Fruit fly (Drosophila melanogaster): ENCODE data around the gene msk.
A peak's percentile ranks its signal among the peaks of the same experiment; 100 is the strongest.

msk gene

DNA sequence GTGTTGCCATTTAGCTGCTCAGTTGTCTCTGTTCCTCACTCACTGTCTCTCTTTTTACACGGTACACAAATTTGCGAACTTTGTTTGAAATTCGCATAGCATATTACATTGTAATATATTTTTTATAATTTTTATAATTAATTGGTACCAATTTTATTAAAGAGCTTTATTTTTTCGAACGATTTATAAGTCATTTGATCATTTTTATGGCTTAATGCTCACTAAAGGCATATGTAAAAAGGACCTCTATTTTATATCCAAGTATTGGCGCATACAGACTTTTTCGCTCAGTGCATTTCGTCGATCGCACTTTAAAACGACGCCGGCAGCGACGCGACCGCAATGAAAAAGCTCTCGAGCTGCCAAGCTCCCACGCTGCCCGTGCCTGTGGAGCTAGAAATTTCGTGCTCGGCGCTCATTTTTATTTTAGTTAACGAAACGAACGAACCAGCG, 19.8 kb upstream of the msk start (continued):
- TF ChIP-seq CG6689 (GFP tag; IDR thresholded peaks at IDR 0.05) (peak; percentile 93), Rx (GFP tag; IDR thresholded peaks at IDR 0.05) (peak; percentile 75; the same call in 1 of the 2 replicates), gro (GFP tag; optimal IDR thresholded peaks at IDR 0.05) (peak; percentile 94), CoRest (tag; optimal IDR thresholded peaks at IDR 0.05) (peak; percentile 98), ATbp (GFP tag; optimal IDR thresholded peaks at IDR 0.05) (peak; percentile 88), CG11398 (GFP tag; optimal IDR thresholded peaks at IDR 0.05) (peak; percentile 45), jumu (GFP tag; optimal IDR thresholded peaks at IDR 0.05) (peak; percentile 67), CG3281 (GFP tag; optimal IDR thresholded peaks at IDR 0.05) (peak; percentile 97), CG2116 (GFP tag; optimal IDR thresholded peaks at IDR 0.05) (peak; percentile 78), hkb (optimal IDR thresholded peaks at IDR 0.05) (no peak), hkb (GFP tag; IDR thresholded peaks at IDR 0.05) (peak; percentile 96), tna (GFP tag; IDR thresholded peaks at IDR 0.05; ENCODE audit: partially characterized antibody) (no peak), Hsf (GFP tag; optimal IDR thresholded peaks at IDR 0.05) (peak; percentile 79), CG17385 (GFP tag; optimal IDR thresholded peaks at IDR 0.05) (peak; percentile 93), CG30431 (GFP tag; optimal IDR thresholded peaks at IDR 0.05) (peak; percentile 77), CG10543 (GFP tag; optimal IDR thresholded peaks at IDR 0.05) (peak; percentile 98), CG1603 (tag; optimal IDR thresholded peaks at IDR 0.05) (no peak), eve (GFP tag; optimal IDR thresholded peaks at IDR 0.05) (no peak), fru (optimal IDR thresholded peaks at IDR 0.05) (no peak), Elba2 (GFP tag; optimal IDR thresholded peaks at IDR 0.05) (no peak), wek (GFP tag; optimal IDR thresholded peaks at IDR 0.05) (peak; percentile 19), CG14667 (GFP tag; IDR thresholded peaks at IDR 0.05) (peak; percentile 88), sens-2 (GFP tag; IDR thresholded peaks at IDR 0.05) (peak; percentile 68), Opbp (GFP tag; IDR thresholded peaks at IDR 0.05; ENCODE audit: partially characterized antibody) (no peak), h (optimal IDR thresholded peaks at IDR 0.05) (no peak), pan (optimal IDR thresholded peaks at IDR 0.05) (no peak), pan (GFP tag; optimal IDR thresholded peaks at IDR 0.05 in 1 of 2, IDR thresholded peaks at IDR 0.05 in 1 of 2) (peak in 1 of 2 experiments; percentile 94), CG1832 (GFP tag; optimal IDR thresholded peaks at IDR 0.05) (no peak), bab2 (GFP tag; optimal IDR thresholded peaks at IDR 0.05) (peak; percentile 88), dan (GFP tag; IDR thresholded peaks at IDR 0.05) (no peak), Med (GFP tag) (peak; percentile 98), CG9932 (GFP tag; IDR thresholded peaks at IDR 0.05) (peak; percentile 98), CG3407 (GFP tag; optimal IDR thresholded peaks at IDR 0.05) (peak; percentile 80), vfl (GFP tag; optimal IDR thresholded peaks at IDR 0.05) (peak; percentile 89), CG12219 (GFP tag; optimal IDR thresholded peaks at IDR 0.05) (peak; percentile 86), H2.0 (GFP tag; IDR thresholded peaks at IDR 0.05) (peak; percentile 90), Dip2 (GFP tag; IDR thresholded peaks at IDR 0.05) (peak; percentile 59), CG7745 (tag; optimal IDR thresholded peaks at IDR 0.05) (no peak), chinmo (GFP tag; IDR thresholded peaks at IDR 0.05; ENCODE audit: partially characterized antibody) (no peak), Atf3 (GFP tag; optimal IDR thresholded peaks at IDR 0.05) (no peak), CG12071 (GFP tag; optimal IDR thresholded peaks at IDR 0.05) (peak; percentile 70), phol (tag; optimal IDR thresholded peaks at IDR 0.05) (peak; percentile 85), CkIIα-i1 (GFP tag; IDR thresholded peaks at IDR 0.05) (0 out of 2 replicates have a peak, but pooled peaks have one; percentile 29), kni (GFP tag; optimal IDR thresholded peaks at IDR 0.05) (no peak), CG9797 (GFP tag; optimal IDR thresholded peaks at IDR 0.05) (no peak), Ravus (GFP tag; IDR thresholded peaks at IDR 0.05) (peak; percentile 87), CG4360 (GFP tag; IDR thresholded peaks at IDR 0.05) (0 out of 2 replicates have a peak, but pooled peaks have one; percentile 20), Mrtf (GFP tag; IDR thresholded peaks at IDR 0.05) (peak; percentile 93), croc (GFP tag; conservative IDR thresholded peaks at IDR 0.05) (peak; percentile 54; the same call in 2 of the 3 replicates), Doc3 (GFP tag; IDR thresholded peaks at IDR 0.05; ENCODE audit: partially characterized antibody) (no peak), CG3995 (GFP tag; optimal IDR thresholded peaks at IDR 0.05) (peak; percentile 76), lmd (GFP tag; IDR thresholded peaks at IDR 0.05) (peak; percentile 97)

Data from whole organism, embryonic.